Fruit fly (Drosophila melanogaster) whole organism, embryonic: ENCODE results near the gene CG13031.

Source experiments
- Bgb ChIP-seq: fragments of 200-800 bp; sonication (Bioruptor generic); IDR thresholded peaks from 2 replicates; pipeline ENCODE4 v1.3.6; 2022; ENCODE audit warnings: missing biosample characterization, missing genetic modification characterization; ENCODE audit not compliant: partially characterized antibody
- CG11696 ChIP-seq: fragments of 200-800 bp; sonication (Bioruptor generic); IDR thresholded peaks from 2 replicates; pipeline ENCODE4 v1.3.6; 2022; ENCODE audit warnings: missing biosample characterization, missing genetic modification characterization
- CG13287 ChIP-seq: fragments of 200-800 bp; sonication (Bioruptor generic); IDR thresholded peaks from 2 replicates; pipeline ENCODE4 v1.3.6; 2022; ENCODE audit warnings: missing biosample characterization, missing genetic modification characterization; ENCODE audit not compliant: partially characterized antibody
- CG13424 ChIP-seq: fragments of 200-800 bp; sonication (Bioruptor generic); optimal IDR thresholded peaks from 2 replicates; lab custom pipeline; 2019; ENCODE audit warnings: missing biosample characterization, mild to moderate bottlenecking, missing genetic modification characterization, moderate library complexity
- CG14710 ChIP-seq: fragments of 200-800 bp; sonication (Bioruptor generic); optimal IDR thresholded peaks from 3 replicates; lab custom pipeline; 2019; ENCODE audit warnings: missing biosample characterization, mild to moderate bottlenecking, missing genetic modification characterization, moderate library complexity
- CG14860 ChIP-seq: fragments of 200-800 bp; sonication (Bioruptor generic); IDR thresholded peaks from 3 replicates; pipeline ENCODE4 v1.3.6; 2022; ENCODE audit warnings: missing biosample characterization, missing genetic modification characterization; ENCODE audit not compliant: partially characterized antibody
- CG1647 ChIP-seq: fragments of 200-800 bp; sonication (Bioruptor generic); optimal IDR thresholded peaks from 3 replicates; lab custom pipeline; 2016; ENCODE audit warnings: missing biosample characterization, missing genetic modification characterization
- CG17359 ChIP-seq: fragments of 200-800 bp; sonication (Bioruptor generic); optimal IDR thresholded peaks from 3 replicates; lab custom pipeline; 2018; ENCODE audit warnings: missing biosample characterization, mild to moderate bottlenecking, missing genetic modification characterization, moderate library complexity
- CG18599 ChIP-seq: fragments of 200-800 bp; sonication (Bioruptor generic); optimal IDR thresholded peaks from 3 replicates; lab custom pipeline; 2017; ENCODE audit warnings: missing biosample characterization, missing genetic modification characterization, mild to moderate bottlenecking, moderate library complexity, missing genetic modification reagents
- CG18764 ChIP-seq: fragments of 200-800 bp; sonication (Bioruptor generic); optimal IDR thresholded peaks from 3 replicates; lab custom pipeline; 2016; ENCODE audit warnings: missing biosample characterization, missing genetic modification characterization
- CG2116 ChIP-seq: fragments of 200-800 bp; sonication (Bioruptor generic); optimal IDR thresholded peaks from 3 replicates; lab custom pipeline; 2018; ENCODE audit warnings: missing biosample characterization, mild to moderate bottlenecking, missing genetic modification characterization
- CG2129 ChIP-seq: fragments of 200-800 bp; sonication (Bioruptor generic); IDR thresholded peaks from 2 replicates; pipeline ENCODE4 v1.3.6; 2022; ENCODE audit warnings: missing biosample characterization, missing genetic modification characterization; ENCODE audit not compliant: partially characterized antibody
- CG2199 ChIP-seq: fragments of 200-800 bp; sonication (Bioruptor generic); IDR thresholded peaks from 3 replicates; pipeline ENCODE4 v1.3.6; 2022; ENCODE audit warnings: missing biosample characterization, missing genetic modification characterization
- CG31365 ChIP-seq: fragments of 200-800 bp; sonication (Bioruptor generic); optimal IDR thresholded peaks from 2 replicates; lab custom pipeline; 2018; ENCODE audit warnings: missing biosample characterization, mild to moderate bottlenecking, missing genetic modification characterization
- CG34224 ChIP-seq: fragments of 200-800 bp; sonication (Bioruptor generic); IDR thresholded peaks from 3 replicates; pipeline ENCODE4 v1.3.6; 2022; ENCODE audit warnings: missing biosample characterization, missing genetic modification characterization; ENCODE audit not compliant: partially characterized antibody
- CG7963 ChIP-seq: fragments of 200-800 bp; sonication (Bioruptor generic); IDR thresholded peaks from 3 replicates; pipeline ENCODE4 v1.3.6; 2022; ENCODE audit warnings: missing biosample characterization, missing genetic modification characterization; ENCODE audit not compliant: partially characterized antibody
- CG8290 ChIP-seq, 3 experiments: fragments of 200-800 bp; sonication (Bioruptor generic); optimal IDR thresholded peaks; 2 replicates each; lab custom pipeline; 2016 to 2019; ENCODE audit warnings: missing biosample characterization in 3 of 3, missing genetic modification characterization in 3 of 3, mild to moderate bottlenecking in 2 of 3, moderate library complexity in 1 of 3
- CG8765 ChIP-seq: fragments of 200-800 bp; sonication (Bioruptor generic); IDR thresholded peaks from 2 replicates; pipeline ENCODE4 v1.3.6; 2022; ENCODE audit warnings: missing biosample characterization, missing genetic modification characterization
- CG9437 ChIP-seq: fragments of 200-800 bp; sonication (Bioruptor generic); optimal IDR thresholded peaks from 2 replicates; lab custom pipeline; 2018; ENCODE audit warnings: missing biosample characterization, mild to moderate bottlenecking, missing genetic modification characterization
- CHES-1-like ChIP-seq: fragments of 200-800 bp; sonication (Bioruptor generic); optimal IDR thresholded peaks from 2 replicates; lab custom pipeline; 2016; ENCODE audit warnings: missing biosample characterization, missing genetic modification characterization
- CoRest ChIP-seq: fragments of 200-800 bp; sonication (Bioruptor generic); optimal IDR thresholded peaks from 3 replicates; lab custom pipeline; 2018; ENCODE audit warnings: missing biosample characterization, mild to moderate bottlenecking, missing genetic modification characterization, moderate library complexity
- Dp ChIP-seq: fragments of 200-800 bp; sonication (Bioruptor generic); optimal IDR thresholded peaks from 2 replicates; lab custom pipeline; 2018; ENCODE audit warnings: missing biosample characterization, mild to moderate bottlenecking, missing genetic modification characterization, moderate library complexity
- E2f2 ChIP-seq: fragments of 200-800 bp; sonication (Bioruptor generic); IDR thresholded peaks from 2 replicates; pipeline ENCODE4 v1.3.6; 2022; ENCODE audit warnings: missing biosample characterization, missing genetic modification characterization
- MBD-R2 ChIP-seq: fragments of 200-800 bp; sonication (Bioruptor generic); IDR thresholded peaks from 2 replicates; pipeline ENCODE4 v1.3.6; 2022; ENCODE audit warnings: missing biosample characterization, missing genetic modification characterization
- MESR4 ChIP-seq: fragments of 200-800 bp; sonication (Bioruptor generic); optimal IDR thresholded peaks from 2 replicates; lab custom pipeline; 2018; ENCODE audit warnings: missing biosample characterization, mild to moderate bottlenecking, missing genetic modification characterization, moderate library complexity
- Max ChIP-seq: fragments of 200-800 bp; sonication (Bioruptor generic); optimal IDR thresholded peaks from 2 replicates; lab custom pipeline; 2016; ENCODE audit warnings: missing biosample characterization, mild to moderate bottlenecking, missing genetic modification characterization
- Meics ChIP-seq: fragments of 200-800 bp; sonication (Bioruptor generic); optimal IDR thresholded peaks from 2 replicates; lab custom pipeline; 2017; ENCODE audit warnings: missing biosample characterization, mild to moderate bottlenecking, missing genetic modification characterization
- Taf1 ChIP-seq: fragments of 200-800 bp; sonication (Bioruptor generic); IDR thresholded peaks from 2 replicates; pipeline ENCODE4 v1.3.6; 2022; ENCODE audit warnings: missing biosample characterization, missing genetic modification characterization
- Trl ChIP-seq, 3 experiments: fragments of >200 bp in 2 of 3; fragments of 200-800 bp in 1 of 3; sonication (Bioruptor generic) in 1 of 3; optimal IDR thresholded peaks; 2 replicates in 1 of 3; 3 replicates in 2 of 3; lab custom pipeline; 2016 to 2017; ENCODE audit warnings: missing biosample characterization in 1 of 3, missing genetic modification characterization in 1 of 3
- amos ChIP-seq: fragments of 200-800 bp; sonication (Bioruptor generic); IDR thresholded peaks from 2 replicates; pipeline ENCODE4 v1.3.6; 2022; ENCODE audit warnings: missing biosample characterization, missing genetic modification characterization; ENCODE audit not compliant: partially characterized antibody
- crp ChIP-seq, 2 experiments: fragments of 200-800 bp; sonication (Bioruptor generic); optimal IDR thresholded peaks; 2 replicates in 1 of 2; 3 replicates in 1 of 2; lab custom pipeline; 2017; ENCODE audit warnings: missing biosample characterization in 2 of 2, missing genetic modification characterization in 2 of 2, mild to moderate bottlenecking in 1 of 2, moderate library complexity in 1 of 2
- dati ChIP-seq: fragments of 200-800 bp; sonication (Bioruptor generic); IDR thresholded peaks from 2 replicates; pipeline ENCODE4 v1.3.6; 2022; ENCODE audit warnings: missing biosample characterization, missing genetic modification characterization
- dmrt11E ChIP-seq: fragments of 200-800 bp; sonication (Bioruptor generic); optimal IDR thresholded peaks from 3 replicates; lab custom pipeline; 2018; ENCODE audit warnings: missing biosample characterization, mild to moderate bottlenecking, missing genetic modification characterization, moderate library complexity
- gt ChIP-seq: fragments of 200-800 bp; sonication (Bioruptor generic); IDR thresholded peaks from 2 replicates; pipeline ENCODE4 v1.3.6; 2022; ENCODE audit warnings: missing biosample characterization, missing genetic modification characterization
- ham ChIP-seq: fragments of 200-800 bp; sonication (Bioruptor generic); IDR thresholded peaks from 2 replicates; pipeline ENCODE4 v1.3.6; 2022; ENCODE audit warnings: missing biosample characterization, missing genetic modification characterization
- hbn ChIP-seq: fragments of 200-800 bp; sonication (Bioruptor generic); IDR thresholded peaks from 2 replicates; pipeline ENCODE4 v1.3.6; 2022; ENCODE audit warnings: missing biosample characterization, missing genetic modification characterization; ENCODE audit not compliant: partially characterized antibody
- ken ChIP-seq: fragments of 200-800 bp; sonication (Bioruptor generic); IDR thresholded peaks from 3 replicates; pipeline ENCODE4 v1.3.6; 2022; ENCODE audit warnings: missing biosample characterization, missing genetic modification characterization
- mirr ChIP-seq: fragments of 200-800 bp; sonication (Bioruptor generic); optimal IDR thresholded peaks from 3 replicates; lab custom pipeline; 2018; ENCODE audit warnings: missing biosample characterization, mild to moderate bottlenecking, missing genetic modification characterization
- nerfin-2 ChIP-seq: fragments of 200-800 bp; sonication (Bioruptor generic); IDR thresholded peaks from 2 replicates; pipeline ENCODE4 v1.3.6; 2022; ENCODE audit warnings: missing biosample characterization, missing genetic modification characterization; ENCODE audit not compliant: partially characterized antibody
- pzg ChIP-seq: fragments of 200-800 bp; sonication (Bioruptor generic); optimal IDR thresholded peaks from 3 replicates; lab custom pipeline; 2018; ENCODE audit warnings: missing biosample characterization, mild to moderate bottlenecking, missing genetic modification characterization, moderate library complexity
- ranshi ChIP-seq: fragments of 200-800 bp; sonication (Bioruptor generic); IDR thresholded peaks from 2 replicates; pipeline ENCODE4 v1.3.6; 2022; ENCODE audit warnings: missing biosample characterization, missing genetic modification characterization
- rib ChIP-seq: fragments of 200-800 bp; sonication (Bioruptor generic); IDR thresholded peaks from 2 replicates; pipeline ENCODE4 v1.3.6; 2022; ENCODE audit warnings: missing biosample characterization, missing genetic modification characterization
- scrt ChIP-seq: fragments of 200-800 bp; sonication (Bioruptor generic); optimal IDR thresholded peaks from 2 replicates; lab custom pipeline; 2018; ENCODE audit warnings: missing biosample characterization, mild to moderate bottlenecking, missing genetic modification characterization, moderate library complexity
- sug ChIP-seq: fragments of 200-800 bp; optimal IDR thresholded peaks from 2 replicates; lab custom pipeline; 2019; ENCODE audit warnings: missing biosample characterization, mild to moderate bottlenecking, missing genetic modification characterization, moderate library complexity
- tna ChIP-seq: fragments of 200-800 bp; sonication (Bioruptor generic); IDR thresholded peaks from 2 replicates; pipeline ENCODE4 v1.3.6; 2022; ENCODE audit warnings: missing biosample characterization, missing genetic modification characterization; ENCODE audit not compliant: partially characterized antibody
- trem ChIP-seq: fragments of 200-800 bp; optimal IDR thresholded peaks from 3 replicates; lab custom pipeline; 2019; ENCODE audit warnings: missing biosample characterization, mild to moderate bottlenecking, missing genetic modification characterization, moderate library complexity
- vfl ChIP-seq: fragments of 200-800 bp; sonication (Bioruptor generic); optimal IDR thresholded peaks from 2 replicates; lab custom pipeline; 2016; ENCODE audit warnings: missing biosample characterization, missing genetic modification characterization
- zen ChIP-seq: fragments of 200-800 bp; sonication (Bioruptor generic); optimal IDR thresholded peaks from 3 replicates; lab custom pipeline; 2018; ENCODE audit warnings: missing biosample characterization, mild to moderate bottlenecking, missing genetic modification characterization, moderate library complexity

The CG13031 gene

DNA sequence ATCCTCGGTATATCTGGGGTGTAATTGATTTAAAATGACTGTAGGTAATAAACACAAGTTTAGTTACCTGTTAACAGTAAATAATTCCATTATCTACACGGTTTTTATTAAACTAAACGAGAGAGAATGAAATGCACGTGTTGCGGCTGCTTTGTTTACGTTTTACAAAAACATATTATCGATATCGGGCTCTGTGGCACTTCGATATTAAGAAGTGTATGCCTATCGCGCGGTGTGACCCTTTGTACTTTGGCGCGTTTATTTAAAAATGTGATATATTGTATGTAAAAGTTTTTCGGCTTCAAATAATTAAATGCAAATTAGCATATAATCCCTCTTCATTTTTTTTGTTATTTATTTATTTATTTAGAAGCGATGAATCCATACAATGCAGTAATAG is 6.0 kb downstream of the CG13031 start, which contains the start of gene Dbp73D (continued):
- TF ChIP-seq sug (tag; lab: Kevin White, UChicago) (no peak), gt (GFP tag; lab: Robert Waterston, UW) (no peak), vfl (GFP tag; lab: Kevin White, UChicago) (no peak), Taf1 (GFP tag; lab: Robert Waterston, UW) (no peak), tna (GFP tag; lab: Robert Waterston, UW) (peak; percentile 52; the same call in 1 of the 2 replicates), CG7963 (GFP tag; lab: Robert Waterston, UW) (peak; percentile 43; the same call in 1 of the 3 replicates), E2f2 (GFP tag; lab: Robert Waterston, UW) (peak; percentile 98), ken (no peak), MESR4 (peak; percentile 36), Max (GFP tag; lab: Kevin White, UChicago) (peak; percentile 88), CG8765 (no peak), ranshi (GFP tag; lab: Robert Waterston, UW) (no peak), CG2199 (GFP tag; lab: Robert Waterston, UW) (no peak), CG1647 (no peak), dmrt11E (tag; lab: Kevin White, UChicago) (no peak), Meics (GFP tag; lab: Kevin White, UChicago) (no peak), Bgb (GFP tag; lab: Robert Waterston, UW) (peak; percentile 52), CG2116 (peak; percentile 86), scrt (GFP tag; lab: Kevin White, UChicago) (no peak), CG13424 (tag; lab: Kevin White, UChicago) (no peak), amos (GFP tag; lab: Robert Waterston, UW) (peak; percentile 43; the same call in 1 of the 2 replicates), Trl (optimal IDR thresholded peaks at IDR 0.05; lab: Kevin White, UChicago) (no peak), Trl (GFP tag; optimal IDR thresholded peaks at IDR 0.05; lab: Kevin White, UChicago) (no peak), rib (GFP tag; lab: Robert Waterston, UW) (no peak), MBD-R2 (GFP tag; lab: Robert Waterston, UW) (peak; percentile 56; the same call in 1 of the 2 replicates), trem (peak; percentile 49), CG11696 (GFP tag; lab: Robert Waterston, UW) (no peak), crp (GFP tag; optimal IDR thresholded peaks at IDR 0.05; lab: Kevin White, UChicago) (no peak), CG2129 (GFP tag; lab: Robert Waterston, UW) (0 out of 2 replicates have a peak, but pooled peaks have one; percentile 16), hbn (peak; percentile 50; the same call in 1 of the 2 replicates), CG31365 (tag; lab: Kevin White, UChicago) (no peak), pzg (peak; percentile 66), ham (GFP tag; lab: Robert Waterston, UW) (no peak), CG9437 (GFP tag; lab: Kevin White, UChicago) (peak; percentile 52), zen (tag; lab: Kevin White, UChicago) (peak; percentile 19), CG13287 (GFP tag; lab: Robert Waterston, UW) (peak; percentile 76), CG14860 (peak; percentile 45; the same call in 1 of the 3 replicates), CG18764 (GFP tag; lab: Kevin White, UChicago) (peak; percentile 99), CHES-1-like (GFP tag; lab: Kevin White, UChicago) (peak; percentile 35), nerfin-2 (GFP tag; lab: Robert Waterston, UW) (peak; percentile 42; the same call in 1 of the 2 replicates), dati (no peak), Dp (GFP tag; lab: Kevin White, UChicago) (peak; percentile 98), CG8290 (GFP tag; optimal IDR thresholded peaks at IDR 0.05; lab: Kevin White, UChicago) (no peak), CG8290 (tag; optimal IDR thresholded peaks at IDR 0.05; lab: Kevin White, UChicago) (no peak), CG17359 (tag; lab: Kevin White, UChicago) (no peak), CoRest (tag; lab: Kevin White, UChicago) (no peak), CG14710 (tag; lab: Kevin White, UChicago) (peak; percentile 85), mirr (no peak), CG18599 (GFP tag; lab: Kevin White, UChicago) (no peak), CG34224 (GFP tag; lab: Robert Waterston, UW) (peak; percentile 73)
